Worm (Caenorhabditis elegans) whole organism, L4 larva: ENCODE data around the gene dlg-1.

ENCODE experiments used
- R02D3.7 ChIP-seq: fragments of 150-350 bp; sonication (generic microtip); optimal IDR thresholded peaks from 3 replicates; lab custom pipeline; 2014; ENCODE audit warnings: missing biosample characterization, missing genetic modification characterization
- T20F7.1 ChIP-seq: fragments of 200-800 bp; sonication (Bioruptor generic); optimal IDR thresholded peaks from 2 replicates; lab custom pipeline; 2018; ENCODE audit warnings: mild to moderate bottlenecking, missing genetic modification characterization, missing compliant biosample characterization
- T26A8.4 ChIP-seq: fragments of 200-800 bp; sonication (Bioruptor generic); IDR thresholded peaks from 2 replicates; pipeline ENCODE4 v1.3.6; 2022; ENCODE audit warnings: missing genetic modification characterization, missing compliant biosample characterization
- aha-1 ChIP-seq: fragments of 150-350 bp; peaks from one replicate; lab custom pipeline; 2014; ENCODE audit warnings: missing biosample characterization, missing genetic modification characterization
- daf-12 ChIP-seq: fragments of 150-350 bp; optimal IDR thresholded peaks from 2 replicates; lab custom pipeline; 2014; ENCODE audit warnings: missing biosample characterization, missing genetic modification reagents, missing genetic modification characterization
- daf-16 ChIP-seq, 3 experiments: sonication (generic microtip); optimal IDR thresholded peaks; 2 replicates each; lab custom pipeline; 2016 to 2017; ENCODE audit warnings: missing genetic modification characterization in 3 of 3, missing genetic modification reagents in 3 of 3, mild to moderate bottlenecking in 2 of 3, missing compliant biosample characterization in 2 of 3, missing biosample characterization in 1 of 3, moderate library complexity in 1 of 3
- daf-19 ChIP-seq: fragments of 200-800 bp; sonication (Bioruptor generic); conservative IDR thresholded peaks from 2 replicates; pipeline ENCODE4 v1.3.6; 2022; ENCODE audit warnings: missing genetic modification characterization, missing compliant biosample characterization
- egl-27 ChIP-seq: sonication (generic microtip); optimal IDR thresholded peaks from 3 replicates; lab custom pipeline; 2017; ENCODE audit warnings: missing biosample characterization, missing genetic modification reagents, missing genetic modification characterization
- fos-1 ChIP-seq: fragments of 150-350 bp; optimal IDR thresholded peaks from 2 replicates; lab custom pipeline; 2014; ENCODE audit warnings: missing biosample characterization, missing genetic modification characterization
- lir-3 ChIP-seq: sonication (generic microtip); optimal IDR thresholded peaks from 2 replicates; lab custom pipeline; 2016; ENCODE audit warnings: mild to moderate bottlenecking, missing genetic modification characterization, missing compliant biosample characterization
- mdt-29 ChIP-seq: fragments of 200-800 bp; sonication (Bioruptor generic); IDR thresholded peaks from 2 replicates; pipeline ENCODE4 v1.3.6; 2022; ENCODE audit warnings: missing genetic modification reagents, missing genetic modification characterization, missing compliant biosample characterization
- mes-2 ChIP-seq: sonication (generic microtip); optimal IDR thresholded peaks from 2 replicates; lab custom pipeline; 2016; ENCODE audit warnings: missing genotype, mild to moderate bottlenecking, missing genetic modification characterization, missing compliant biosample characterization; ENCODE audit not compliant: poor library complexity, severe bottlenecking
- nhr-11 ChIP-seq: fragments of 150-350 bp; optimal IDR thresholded peaks from 2 replicates; lab custom pipeline; 2014; ENCODE audit warnings: missing biosample characterization, missing genetic modification characterization
- nhr-25 ChIP-seq: sonication (generic microtip); optimal IDR thresholded peaks from 2 replicates; lab custom pipeline; 2017; ENCODE audit warnings: missing genetic modification characterization, mild to moderate bottlenecking, missing compliant biosample characterization, antibody characterized with exemption, moderate library complexity, borderline replicate concordance; ENCODE audit not compliant: insufficient read depth
- nhr-41 ChIP-seq: fragments of 200-800 bp; sonication (Bioruptor generic); IDR thresholded peaks from 2 replicates; pipeline ENCODE4 v1.3.6; 2022; ENCODE audit warnings: missing genetic modification reagents, missing genetic modification characterization, missing compliant biosample characterization
- spr-3 ChIP-seq: fragments of 200-800 bp; sonication (Bioruptor generic); optimal IDR thresholded peaks from 2 replicates; lab custom pipeline; 2018; ENCODE audit warnings: mild to moderate bottlenecking, missing genetic modification characterization, missing compliant biosample characterization
- tra-1 ChIP-seq: fragments of 200-800 bp; sonication (Bioruptor generic); IDR thresholded peaks from 2 replicates; pipeline ENCODE4 v1.3.6; 2022; ENCODE audit warnings: missing genetic modification reagents, missing genetic modification characterization, missing compliant biosample characterization
- unc-130 ChIP-seq: sonication (generic microtip); optimal IDR thresholded peaks from 2 replicates; lab custom pipeline; 2016; ENCODE audit warnings: missing genetic modification reagents, missing genetic modification characterization, missing compliant biosample characterization
- vab-7 ChIP-seq: fragments of 200-800 bp; sonication (Bioruptor generic); IDR thresholded peaks from 2 replicates; pipeline ENCODE4 v1.3.6; 2022; ENCODE audit warnings: missing genetic modification reagents, missing genetic modification characterization, missing compliant biosample characterization
- zfp-3 ChIP-seq: fragments of 200-800 bp; sonication (Bioruptor generic); conservative IDR thresholded peaks from 2 replicates; pipeline ENCODE4 v1.3.6; 2022; ENCODE audit warnings: missing genetic modification reagents, missing genetic modification characterization, missing compliant biosample characterization
- zip-2 ChIP-seq: fragments of 150-350 bp; optimal IDR thresholded peaks from 2 replicates; lab custom pipeline; 2014; ENCODE audit warnings: missing biosample characterization, missing genetic modification characterization
- ztf-7 ChIP-seq: fragments of 150-350 bp; optimal IDR thresholded peaks from 2 replicates; lab custom pipeline; 2014; ENCODE audit warnings: missing biosample characterization, missing genetic modification characterization

Gene dlg-1

ce11 chrX:5524260-5524659, 44.8 kb downstream of the dlg-1 start (continued):
- no peak for TF ChIP-seq daf-19 (GFP tag; lab: Robert Waterston, UW)
- TF ChIP-seq nhr-41 (GFP tag; lab: Robert Waterston, UW), result no peak
- no peak for TF ChIP-seq aha-1 (tag; lab: Kevin White, UChicago)
- no peak for TF ChIP-seq spr-3 (GFP tag; lab: Kevin White, UChicago)
- peak; percentile 12 for TF ChIP-seq mes-2 (tag; lab: Kevin White, UChicago)
- TF ChIP-seq zfp-3, result no peak
- TF ChIP-seq vab-7 (GFP tag; lab: Robert Waterston, UW), result no peak
- TF ChIP-seq R02D3.7 (tag; lab: Kevin White, UChicago), result no peak
- TF ChIP-seq lir-3 (tag; lab: Kevin White, UChicago), result no peak
- TF ChIP-seq T20F7.1 (GFP tag; lab: Kevin White, UChicago), result no peak
- no peak for TF ChIP-seq T26A8.4 (GFP tag; lab: Robert Waterston, UW)
- TF ChIP-seq ztf-7 (tag; lab: Kevin White, UChicago), result no peak
- TF ChIP-seq nhr-25 (tag; lab: Kevin White, UChicago), result peak; percentile 46
- no peak for TF ChIP-seq zip-2 (tag; lab: Kevin White, UChicago)
- no peak for TF ChIP-seq nhr-11 (tag; lab: Kevin White, UChicago)
- TF ChIP-seq unc-130 (GFP tag; lab: Kevin White, UChicago), result no peak
- TF ChIP-seq daf-12, result no peak
- TF ChIP-seq daf-16 (GFP tag; optimal IDR thresholded peaks at IDR 0.05; lab: Kevin White, UChicago), result no peak
- no peak for TF ChIP-seq daf-16 (tag; optimal IDR thresholded peaks at IDR 0.05; lab: Kevin White, UChicago)
- no peak for TF ChIP-seq egl-27
- TF ChIP-seq mdt-29 (GFP tag; lab: Robert Waterston, UW), result no peak
- 0 out of 2 replicates have a peak, but pooled peaks have one; percentile 41 for TF ChIP-seq tra-1 (GFP tag; lab: Robert Waterston, UW)
- no peak for TF ChIP-seq fos-1 (tag; lab: Kevin White, UChicago)
